Fruit fly (Drosophila melanogaster) Kc167 (cell line): ENCODE measurements around the gene CG14823.

ENCODE experiments used
- Sin3A ChIP-seq: fragments of >200 bp; optimal IDR thresholded peaks from 2 replicates; lab custom pipeline; 2018; ENCODE audit warnings: missing external identifiers
- h ChIP-seq: fragments of >200 bp; optimal IDR thresholded peaks from 3 replicates; lab custom pipeline; 2018; ENCODE audit warnings: missing external identifiers
- insv ChIP-seq: fragments of >200 bp; optimal IDR thresholded peaks from 3 replicates; lab custom pipeline; 2018; ENCODE audit warnings: missing external identifiers

dm6 chr3L:7077258-7077657, 11.1 kb downstream of the CG14823 start, which contains the start of gene CG8641:
- TF ChIP-seq h (lab: Kevin White, UChicago) (no peak), insv (lab: Kevin White, UChicago) (no peak), Sin3A (no peak)
